Fruit fly (Drosophila melanogaster): ENCODE results near the gene Rad9.

dm6 chr3L:18842236-18842635 lies 30.1 kb downstream of the Rad9 start:
- TF ChIP-seq CG14711 (tag; optimal IDR thresholded peaks at IDR 0.05) (no peak), CG33017 (tag; optimal IDR thresholded peaks at IDR 0.05) (no peak), Mnt (GFP tag; optimal IDR thresholded peaks at IDR 0.05) (no peak), kay (GFP tag; ENCODE audit: borderline replicate concordance) (no peak), CG11617 (GFP tag; optimal IDR thresholded peaks at IDR 0.05) (no peak), tj (GFP tag; optimal IDR thresholded peaks at IDR 0.05) (no peak), Clk (GFP tag; optimal IDR thresholded peaks at IDR 0.05) (no peak), pad (GFP tag; optimal IDR thresholded peaks at IDR 0.05) (no peak), CG7045 (GFP tag; optimal IDR thresholded peaks at IDR 0.05) (no peak), ovo (GFP tag; optimal IDR thresholded peaks at IDR 0.05) (no peak), CG7101 (tag; optimal IDR thresholded peaks at IDR 0.05) (no peak), cic (GFP tag; optimal IDR thresholded peaks at IDR 0.05) (no peak), bab1 (GFP tag; optimal IDR thresholded peaks at IDR 0.05) (no peak), CG5204 (GFP tag; optimal IDR thresholded peaks at IDR 0.05) (no peak)

Data from whole organism, adult.